Worm (Caenorhabditis elegans) whole organism, L1 larva: Measurements from ENCODE around the gene K01A11.3.

Source experiments
- C04F5.9 ChIP-seq: sonication (generic microtip); optimal IDR thresholded peaks from 2 replicates; lab custom pipeline; 2016; ENCODE audit warnings: missing genetic modification characterization, missing compliant biosample characterization
- C16A3.4 ChIP-seq: fragments of 150-350 bp; optimal IDR thresholded peaks from 2 replicates; lab custom pipeline; 2014; ENCODE audit warnings: missing biosample characterization, missing genetic modification characterization
- F16B12.6 ChIP-seq: fragments of 150-350 bp; optimal IDR thresholded peaks from 2 replicates; lab custom pipeline; 2014; ENCODE audit warnings: missing biosample characterization, missing genetic modification characterization
- Y116A8C.19 ChIP-seq: sonication (generic microtip); optimal IDR thresholded peaks from 2 replicates; lab custom pipeline; 2016; ENCODE audit warnings: missing compliant biosample characterization, missing genetic modification characterization, borderline replicate concordance
- aly-2 ChIP-seq: fragments of 150-350 bp; optimal IDR thresholded peaks from 2 replicates; lab custom pipeline; 2014; ENCODE audit warnings: missing biosample characterization, missing genetic modification characterization
- ama-1 ChIP-seq: fragments of 150-350 bp; optimal IDR thresholded peaks from 2 replicates; lab custom pipeline; 2014
- blmp-1 ChIP-seq: fragments of 150-350 bp; optimal IDR thresholded peaks from 2 replicates; lab custom pipeline; 2014; ENCODE audit warnings: missing biosample characterization, missing genetic modification characterization
- ceh-63 ChIP-seq: fragments of 200-800 bp; sonication (Bioruptor generic); optimal IDR thresholded peaks from 2 replicates; lab custom pipeline; 2018; ENCODE audit warnings: mild to moderate bottlenecking, missing genetic modification characterization, missing compliant biosample characterization
- ceh-8 ChIP-seq: fragments of 200-800 bp; sonication (Bioruptor generic); optimal IDR thresholded peaks from 2 replicates; lab custom pipeline; 2018; ENCODE audit warnings: mild to moderate bottlenecking, missing genetic modification characterization, moderate library complexity, missing compliant biosample characterization
- ceh-82 ChIP-seq, 3 experiments: fragments of 150-350 bp in 1 of 3; sonication (generic microtip) in 2 of 3; optimal IDR thresholded peaks; 2 replicates each; lab custom pipeline; 2014 to 2017; ENCODE audit warnings: missing biosample characterization in 3 of 3, missing genetic modification characterization in 3 of 3
- ceh-88 ChIP-seq: fragments of 200-800 bp; sonication (Bioruptor generic); IDR thresholded peaks from 2 replicates; pipeline ENCODE4 v1.3.6; 2022; ENCODE audit warnings: missing genetic modification characterization, missing compliant biosample characterization
- ceh-90 ChIP-seq: sonication (generic microtip); optimal IDR thresholded peaks from 2 replicates; lab custom pipeline; 2016; ENCODE audit warnings: missing genetic modification characterization, missing compliant biosample characterization
- dpl-1 ChIP-seq, 3 experiments: fragments of 150-350 bp in 2 of 3; sonication (generic microtip) in 1 of 3; optimal IDR thresholded peaks; 2 replicates each; lab custom pipeline; 2014 to 2017; ENCODE audit warnings: missing biosample characterization in 3 of 3, missing genetic modification characterization in 3 of 3, missing genetic modification reagents in 3 of 3
- dsc-1 ChIP-seq: sonication (generic microtip); optimal IDR thresholded peaks from 2 replicates; lab custom pipeline; 2016; ENCODE audit warnings: mild to moderate bottlenecking, missing genetic modification characterization, missing compliant biosample characterization
- efl-3 ChIP-seq: fragments of 200-800 bp; sonication (Bioruptor generic); optimal IDR thresholded peaks from 2 replicates; lab custom pipeline; 2018; ENCODE audit warnings: mild to moderate bottlenecking, missing genetic modification characterization, missing compliant biosample characterization
- egl-13 ChIP-seq: sonication (generic microtip); optimal IDR thresholded peaks from 2 replicates; lab custom pipeline; 2016; ENCODE audit warnings: missing genotype, missing genetic modification reagents, missing genetic modification characterization, missing compliant biosample characterization
- egl-27 ChIP-seq, 2 experiments: fragments of 150-350 bp in 1 of 2; sonication (generic microtip); optimal IDR thresholded peaks; 3 replicates each; lab custom pipeline; 2017 to 2018; ENCODE audit warnings: missing biosample characterization in 2 of 2, missing genetic modification characterization in 2 of 2, missing genetic modification reagents in 2 of 2
- elt-2 ChIP-seq: sonication (generic microtip); optimal IDR thresholded peaks from 2 replicates; lab custom pipeline; 2016; ENCODE audit warnings: missing genetic modification characterization, mild to moderate bottlenecking, inconsistent platforms, missing compliant biosample characterization, missing genetic modification reagents
- elt-3 ChIP-seq, 6 experiments: fragments of 150-350 bp in 1 of 6; sonication (generic microtip); optimal IDR thresholded peaks; 2 replicates each; lab custom pipeline; 2017 to 2018; ENCODE audit warnings: missing biosample characterization in 6 of 6, missing genetic modification characterization in 6 of 6, inconsistent platforms in 1 of 6
- fkh-8 ChIP-seq: sonication (generic microtip); optimal IDR thresholded peaks from 2 replicates; lab custom pipeline; 2016; ENCODE audit warnings: mild to moderate bottlenecking, missing genetic modification characterization, missing compliant biosample characterization
- fos-1 ChIP-seq: fragments of 150-350 bp; optimal IDR thresholded peaks from 2 replicates; lab custom pipeline; 2014; ENCODE audit warnings: missing biosample characterization, missing genetic modification characterization
- grh-1 ChIP-seq: fragments of 200-800 bp; sonication (Bioruptor generic); IDR thresholded peaks from 2 replicates; pipeline ENCODE4 v1.3.6; 2022; ENCODE audit warnings: missing genetic modification reagents, missing genetic modification characterization, missing compliant biosample characterization
- isw-1 ChIP-seq: fragments of 200-800 bp; sonication (Bioruptor generic); IDR thresholded peaks from 2 replicates; pipeline ENCODE4 v1.3.6; 2022; ENCODE audit warnings: missing genetic modification characterization, missing compliant biosample characterization
- jun-1 ChIP-seq: fragments of 150-350 bp; optimal IDR thresholded peaks from 2 replicates; lab custom pipeline; 2014; ENCODE audit warnings: missing biosample characterization, missing genetic modification reagents, missing genetic modification characterization
- lin-13 ChIP-seq: fragments of 150-350 bp; optimal IDR thresholded peaks from 2 replicates; lab custom pipeline; 2014; ENCODE audit warnings: missing biosample characterization, missing genetic modification reagents, missing genetic modification characterization
- lin-35 ChIP-seq, 2 experiments: fragments of 150-350 bp; optimal IDR thresholded peaks; 2 replicates each; lab custom pipeline; 2014; ENCODE audit warnings: missing biosample characterization in 2 of 2, missing genetic modification characterization in 2 of 2, missing genetic modification reagents in 2 of 2
- lir-3 ChIP-seq: sonication (generic microtip); optimal IDR thresholded peaks from 2 replicates; lab custom pipeline; 2016; ENCODE audit warnings: mild to moderate bottlenecking, missing genetic modification characterization, moderate library complexity, missing compliant biosample characterization; ENCODE audit not compliant: poor library complexity
- lsy-2 ChIP-seq, 2 experiments: fragments of 150-350 bp; optimal IDR thresholded peaks; 2 replicates each; lab custom pipeline; 2014; ENCODE audit warnings: missing biosample characterization in 2 of 2, missing genetic modification characterization in 2 of 2
- mep-1 ChIP-seq: fragments of 150-350 bp; optimal IDR thresholded peaks from 2 replicates; lab custom pipeline; 2014; ENCODE audit warnings: missing biosample characterization, missing genetic modification characterization
- nhr-12 ChIP-seq: sonication (generic microtip); optimal IDR thresholded peaks from 2 replicates; lab custom pipeline; 2017; ENCODE audit warnings: missing biosample characterization, missing genetic modification characterization
- nhr-20 ChIP-seq: sonication (generic microtip); optimal IDR thresholded peaks from 2 replicates; lab custom pipeline; 2016; ENCODE audit warnings: mild to moderate bottlenecking, missing genetic modification characterization, missing compliant biosample characterization
- nhr-237 ChIP-seq: fragments of 150-350 bp; optimal IDR thresholded peaks from 2 replicates; lab custom pipeline; 2014; ENCODE audit warnings: missing biosample characterization, missing genetic modification characterization
- nhr-28 ChIP-seq: fragments of 150-350 bp; optimal IDR thresholded peaks from 2 replicates; lab custom pipeline; 2014; ENCODE audit warnings: missing biosample characterization, missing genetic modification characterization
- nhr-71 ChIP-seq: sonication (generic microtip); optimal IDR thresholded peaks from 2 replicates; lab custom pipeline; 2016; ENCODE audit warnings: mild to moderate bottlenecking, missing genetic modification characterization, moderate library complexity, missing compliant biosample characterization
- nhr-77 ChIP-seq: fragments of 150-350 bp; optimal IDR thresholded peaks from 2 replicates; lab custom pipeline; 2014; ENCODE audit warnings: missing biosample characterization, missing genetic modification characterization
- nhr-84 ChIP-seq: sonication (generic microtip); optimal IDR thresholded peaks from 2 replicates; lab custom pipeline; 2017; ENCODE audit warnings: missing biosample characterization, missing genetic modification characterization
- pax-3 ChIP-seq: fragments of 200-800 bp; sonication (Bioruptor generic); optimal IDR thresholded peaks from 2 replicates; lab custom pipeline; 2018; ENCODE audit warnings: mild to moderate bottlenecking, missing genetic modification characterization, moderate library complexity, missing compliant biosample characterization
- snpc-4 ChIP-seq: fragments of 150-350 bp; optimal IDR thresholded peaks from 2 replicates; lab custom pipeline; 2014; ENCODE audit warnings: missing biosample characterization, missing genetic modification characterization
- sptf-1 ChIP-seq: fragments of 150-350 bp; optimal IDR thresholded peaks from 2 replicates; lab custom pipeline; 2014; ENCODE audit warnings: missing biosample characterization, missing genetic modification characterization
- swsn-7 ChIP-seq: sonication (generic microtip); optimal IDR thresholded peaks from 2 replicates; lab custom pipeline; 2016; ENCODE audit warnings: missing genetic modification characterization, missing compliant biosample characterization
- tbx-2 ChIP-seq: sonication (generic microtip); optimal IDR thresholded peaks from 2 replicates; lab custom pipeline; 2016; ENCODE audit warnings: missing genetic modification characterization, missing compliant biosample characterization
- tlp-1 ChIP-seq: fragments of 150-350 bp; optimal IDR thresholded peaks from 2 replicates; lab custom pipeline; 2014; ENCODE audit warnings: missing biosample characterization, missing genetic modification characterization
- unc-130 ChIP-seq: fragments of 150-350 bp; optimal IDR thresholded peaks from 2 replicates; lab custom pipeline; 2017; ENCODE audit warnings: missing biosample characterization, missing genetic modification characterization, inconsistent platforms
- unc-62 ChIP-seq: fragments of 150-350 bp; optimal IDR thresholded peaks from 2 replicates; lab custom pipeline; 2014; ENCODE audit warnings: missing biosample characterization, missing genetic modification reagents, missing genetic modification characterization
- unc-98 ChIP-seq: fragments of 200-800 bp; sonication (Bioruptor generic); IDR thresholded peaks from 2 replicates; pipeline ENCODE4 v1.3.6; 2022; ENCODE audit warnings: missing genetic modification characterization, missing compliant biosample characterization
- vab-15 ChIP-seq: sonication (generic microtip); optimal IDR thresholded peaks from 2 replicates; lab custom pipeline; 2017; ENCODE audit warnings: missing genotype, mild to moderate bottlenecking, missing genetic modification characterization, missing compliant biosample characterization
- xbp-1 ChIP-seq: sonication (generic microtip); optimal IDR thresholded peaks from 2 replicates; lab custom pipeline; 2016; ENCODE audit warnings: missing genetic modification characterization, missing compliant biosample characterization
- zip-4 ChIP-seq: fragments of 200-800 bp; sonication (Bioruptor generic); optimal IDR thresholded peaks from 2 replicates; lab custom pipeline; 2018; ENCODE audit warnings: mild to moderate bottlenecking, missing genetic modification characterization, moderate library complexity, missing compliant biosample characterization
- ztf-4 ChIP-seq: fragments of 150-350 bp; optimal IDR thresholded peaks from 2 replicates; lab custom pipeline; 2014; ENCODE audit warnings: missing biosample characterization, missing genetic modification characterization

K01A11.3 gene

ce11 chrIII:3460061-3460460, 7.6 kb upstream of the K01A11.3 start, which contains the start of gene C34C12.8 (continued):
- peak; percentile 97 for TF ChIP-seq tbx-2
- peak; percentile 84 for TF ChIP-seq F16B12.6 (tag; lab: Kevin White, UChicago)
- TF ChIP-seq tlp-1 (tag; lab: Kevin White, UChicago): no peak
- no peak for TF ChIP-seq sptf-1 (tag; lab: Kevin White, UChicago)
- TF ChIP-seq pax-3 (tag; lab: Kevin White, UChicago): peak; percentile 91
- peak; percentile 57 for TF ChIP-seq efl-3
- peak; percentile 98 for TF ChIP-seq dsc-1
- peak; percentile 92 for TF ChIP-seq ceh-8 (GFP tag; lab: Kevin White, UChicago)
- peak; percentile 94 for TF ChIP-seq fkh-8 (tag; lab: Kevin White, UChicago)
- peak; percentile 91 for TF ChIP-seq ama-1 (lab: Kevin White, UChicago)
- peak; percentile 93 for TF ChIP-seq egl-13 (tag; lab: Kevin White, UChicago)
- peak; percentile 98 for TF ChIP-seq unc-130 (tag; lab: Kevin White, UChicago)
- peak; percentile 74 for TF ChIP-seq ceh-63 (GFP tag; lab: Kevin White, UChicago)

ce11 chrIII:3456226-3456625, 3.8 kb upstream of the K01A11.3 start:
- no peak for TF ChIP-seq nhr-12 (tag; lab: Kevin White, UChicago)
- peak; percentile 91 for TF ChIP-seq ztf-4 (tag; lab: Kevin White, UChicago)
- peak; percentile 77 for TF ChIP-seq blmp-1 (tag; lab: Kevin White, UChicago)
- TF ChIP-seq fkh-8 (tag; lab: Kevin White, UChicago): peak; percentile 99
- peak; percentile 99 for TF ChIP-seq xbp-1 (tag; lab: Kevin White, UChicago)
- peak; percentile 99 for TF ChIP-seq nhr-20
- TF ChIP-seq aly-2 (tag; lab: Kevin White, UChicago): peak; percentile 96
- TF ChIP-seq efl-3: peak; percentile 54
- peak; percentile 96 for TF ChIP-seq ceh-88 (GFP tag; lab: Robert Waterston, UW)
- TF ChIP-seq ceh-8 (GFP tag; lab: Kevin White, UChicago): peak; percentile 97
- TF ChIP-seq unc-130 (tag; lab: Kevin White, UChicago): peak; percentile 98
- peak; percentile 71 for TF ChIP-seq ceh-90 (tag; lab: Kevin White, UChicago)
- TF ChIP-seq tbx-2: peak; percentile 99
- peak; percentile 99 for TF ChIP-seq lin-13 (GFP tag; lab: Kevin White, UChicago)
- TF ChIP-seq ceh-82 (tag; optimal IDR thresholded peaks at IDR 0.05; lab: Kevin White, UChicago): peak; percentile 97 to 99 (median 98)
- TF ChIP-seq mep-1 (tag; lab: Kevin White, UChicago): peak; percentile 98
- peak; percentile 89 for TF ChIP-seq lir-3 (tag; lab: Kevin White, UChicago)
- TF ChIP-seq jun-1 (tag; lab: Kevin White, UChicago): peak; percentile 96
- peak; percentile 97 for TF ChIP-seq pax-3 (tag; lab: Kevin White, UChicago)
- TF ChIP-seq nhr-28 (tag; lab: Kevin White, UChicago): no peak
- TF ChIP-seq isw-1: peak; percentile 98
- peak; percentile 100 for TF ChIP-seq F16B12.6 (tag; lab: Kevin White, UChicago)
- peak; percentile 57 to 64 for TF ChIP-seq egl-27 (tag; optimal IDR thresholded peaks at IDR 0.05; lab: Kevin White, UChicago)
- peak; percentile 99 for TF ChIP-seq swsn-7
- no peak for TF ChIP-seq tlp-1 (tag; lab: Kevin White, UChicago)
- TF ChIP-seq dpl-1 (GFP tag; optimal IDR thresholded peaks at IDR 0.05; lab: Kevin White, UChicago): peak; percentile 93 to 96 (median 94)
- peak; percentile 98 for TF ChIP-seq C16A3.4 (tag; lab: Kevin White, UChicago)
- peak; percentile 82; the same call in 1 of the 2 replicates for TF ChIP-seq unc-98 (GFP tag; lab: Robert Waterston, UW)
- TF ChIP-seq snpc-4: peak; percentile 89
- TF ChIP-seq nhr-237 (tag; lab: Kevin White, UChicago): peak; percentile 96
- peak; percentile 99 for TF ChIP-seq nhr-77 (tag; lab: Kevin White, UChicago)
- TF ChIP-seq sptf-1 (tag; lab: Kevin White, UChicago): no peak
- peak; percentile 96 for TF ChIP-seq fos-1
- TF ChIP-seq lsy-2 (tag; optimal IDR thresholded peaks at IDR 0.05; lab: Kevin White, UChicago): peak; percentile 99
- peak; percentile 99 for TF ChIP-seq dsc-1
- TF ChIP-seq elt-3 (tag; optimal IDR thresholded peaks at IDR 0.05; lab: Kevin White, UChicago): peak; percentile 48 to 98 (median 89)
- peak; percentile 97 for TF ChIP-seq grh-1
- TF ChIP-seq nhr-84 (tag; lab: Kevin White, UChicago): peak; percentile 92
- TF ChIP-seq C04F5.9 (tag; lab: Kevin White, UChicago): peak; percentile 98
- TF ChIP-seq elt-2 (tag; lab: Kevin White, UChicago): peak; percentile 94
- TF ChIP-seq Y116A8C.19: peak; percentile 62
- TF ChIP-seq unc-62 (GFP tag; lab: Kevin White, UChicago): no peak
- peak; percentile 93 for TF ChIP-seq zip-4 (GFP tag; lab: Kevin White, UChicago)
- peak; percentile 99 for TF ChIP-seq nhr-71 (tag; lab: Kevin White, UChicago)
- TF ChIP-seq lin-35 (GFP tag; optimal IDR thresholded peaks at IDR 0.05; lab: Kevin White, UChicago): peak; percentile 93 to 97
- peak; percentile 96 for TF ChIP-seq vab-15 (tag; lab: Kevin White, UChicago)
